Worm (Caenorhabditis elegans): ENCODE data around the gene Y111B2A.21.

The Y111B2A.21 gene

DNA sequence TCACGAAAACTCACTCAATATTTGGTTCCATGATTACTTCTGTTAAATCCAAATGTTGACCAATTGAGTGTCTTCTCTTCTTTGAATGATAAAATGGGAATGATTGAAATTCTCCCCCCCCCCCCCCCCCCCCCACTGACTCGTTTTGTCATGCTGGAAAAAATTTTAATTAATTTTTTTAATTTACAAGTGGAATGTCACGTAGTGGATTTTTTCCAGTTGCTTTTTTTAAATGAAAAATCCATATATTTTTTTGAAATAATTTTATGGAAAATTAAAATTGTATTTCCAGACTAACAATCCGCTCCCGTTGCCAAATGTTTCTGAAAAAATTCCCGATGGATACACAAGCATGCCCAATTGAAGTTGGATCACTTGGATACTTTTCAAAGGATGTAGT, 43.2 kb downstream of the Y111B2A.21 start, which contains the start of gene BE10.1:
TSS of gene BE10.1 (minus strand) at position 101 of the 400 bp plus-strand sequence.
- no peak for TF ChIP-seq nfya-1 (tag; optimal IDR thresholded peaks at IDR 0.05)
- TF ChIP-seq mec-3 (tag; optimal IDR thresholded peaks at IDR 0.05; ENCODE audit: borderline replicate concordance), result no peak
- TF ChIP-seq ceh-48 (tag; optimal IDR thresholded peaks at IDR 0.05), result no peak
- no peak for TF ChIP-seq ceh-30 (tag; optimal IDR thresholded peaks at IDR 0.05)
- no peak for TF ChIP-seq sox-2 (GFP tag; IDR thresholded peaks at IDR 0.05)
- no peak for TF ChIP-seq K02D7.2 (tag; optimal IDR thresholded peaks at IDR 0.05)
- TF ChIP-seq pat-9 (tag; optimal IDR thresholded peaks at IDR 0.05), result no peak
- TF ChIP-seq sox-4 (tag; optimal IDR thresholded peaks at IDR 0.05), result no peak
- TF ChIP-seq tbx-2 (tag; optimal IDR thresholded peaks at IDR 0.05), result no peak
- TF ChIP-seq pha-2 (tag; optimal IDR thresholded peaks at IDR 0.05), result no peak
- TF ChIP-seq npax-4 (tag; optimal IDR thresholded peaks at IDR 0.05), result no peak

DNA sequence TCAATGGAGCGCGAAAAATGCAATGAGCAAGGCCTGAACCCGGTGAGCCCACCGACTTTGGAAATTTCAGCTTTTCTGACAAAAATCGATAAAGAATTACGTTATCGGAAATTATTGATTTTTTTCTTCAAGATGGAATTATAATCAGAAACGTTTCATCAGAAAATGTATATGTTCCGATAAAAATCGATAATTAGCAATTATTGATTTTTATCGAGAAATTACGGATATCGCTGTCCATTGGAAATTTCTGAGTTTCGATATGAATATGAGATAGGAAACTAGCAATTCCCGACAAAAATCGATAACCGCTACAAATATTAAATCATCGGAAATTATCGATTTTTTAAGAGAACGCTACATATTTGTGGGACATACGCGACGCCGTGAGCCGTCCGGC, 48.0 kb downstream of the Y111B2A.21 start:
- TF ChIP-seq npax-4 (tag; optimal IDR thresholded peaks at IDR 0.05), result no peak
